Fruit fly (Drosophila melanogaster) whole organism, embryonic: ENCODE measurements around the gene CG3632.

Experiments
- ATbp ChIP-seq: fragments of 200-800 bp; sonication (Bioruptor generic); optimal IDR thresholded peaks from 2 replicates; lab custom pipeline; 2017; ENCODE audit warnings: missing biosample characterization, mild to moderate bottlenecking, missing genetic modification characterization, missing genetic modification reagents
- Awh ChIP-seq: fragments of 200-800 bp; sonication (Bioruptor generic); IDR thresholded peaks from 2 replicates; pipeline ENCODE4, ENCODE4 v1.3.6; 2022; ENCODE audit warnings: missing biosample characterization, missing genetic modification characterization
- CG11695 ChIP-seq: fragments of 200-800 bp; sonication (Bioruptor generic); IDR thresholded peaks from 3 replicates; pipeline ENCODE4 v1.3.6; 2022; ENCODE audit warnings: missing biosample characterization, missing genetic modification characterization
- CG11723 ChIP-seq: fragments of 200-800 bp; sonication (Bioruptor generic); optimal IDR thresholded peaks from 2 replicates; lab custom pipeline; 2017; ENCODE audit warnings: missing biosample characterization, mild to moderate bottlenecking, missing genetic modification characterization
- CG14710 ChIP-seq: fragments of 200-800 bp; sonication (Bioruptor generic); optimal IDR thresholded peaks from 3 replicates; lab custom pipeline; 2019; ENCODE audit warnings: missing biosample characterization, mild to moderate bottlenecking, missing genetic modification characterization, moderate library complexity
- CG16813 ChIP-seq: fragments of 200-800 bp; sonication (Bioruptor generic); IDR thresholded peaks from 3 replicates; pipeline ENCODE4 v1.3.6; 2022; ENCODE audit warnings: missing biosample characterization, missing genetic modification characterization; ENCODE audit not compliant: partially characterized antibody
- CG17829 ChIP-seq: fragments of 200-800 bp; optimal IDR thresholded peaks from 2 replicates; lab custom pipeline; 2019; ENCODE audit warnings: missing biosample characterization, mild to moderate bottlenecking, missing genetic modification characterization, moderate library complexity
- CG30431 ChIP-seq: fragments of 200-800 bp; sonication (Bioruptor generic); optimal IDR thresholded peaks from 2 replicates; lab custom pipeline; 2017; ENCODE audit warnings: missing biosample characterization, missing genetic modification characterization
- CG42726 ChIP-seq: fragments of 200-800 bp; sonication (Bioruptor generic); IDR thresholded peaks from 2 replicates; pipeline ENCODE4 v1.3.6; 2022; ENCODE audit warnings: missing biosample characterization, missing genetic modification characterization; ENCODE audit not compliant: partially characterized antibody
- CG4282 ChIP-seq: fragments of 200-800 bp; sonication (Bioruptor generic); optimal IDR thresholded peaks from 2 replicates; lab custom pipeline; 2016; ENCODE audit warnings: missing biosample characterization, missing genetic modification characterization
- CG4404 ChIP-seq: fragments of 200-800 bp; sonication (Bioruptor generic); IDR thresholded peaks from 2 replicates; pipeline ENCODE4 v1.3.6; 2022; ENCODE audit warnings: missing biosample characterization, missing genetic modification characterization
- CG8478 ChIP-seq: fragments of >200 bp; optimal IDR thresholded peaks from 2 replicates; lab custom pipeline; 2018
- CG9817 ChIP-seq: fragments of 200-800 bp; sonication (Bioruptor generic); optimal IDR thresholded peaks from 2 replicates; lab custom pipeline; 2018; ENCODE audit warnings: missing biosample characterization, mild to moderate bottlenecking, missing genetic modification characterization, moderate library complexity
- CoRest ChIP-seq: fragments of 200-800 bp; sonication (Bioruptor generic); optimal IDR thresholded peaks from 3 replicates; lab custom pipeline; 2018; ENCODE audit warnings: missing biosample characterization, mild to moderate bottlenecking, missing genetic modification characterization, moderate library complexity
- Dad ChIP-seq: fragments of 200-800 bp; sonication (Bioruptor generic); optimal IDR thresholded peaks from 3 replicates; lab custom pipeline; 2016; ENCODE audit warnings: missing biosample characterization, missing genetic modification characterization
- HHEX ChIP-seq: fragments of 200-800 bp; sonication (Bioruptor generic); optimal IDR thresholded peaks from 3 replicates; lab custom pipeline; 2017; ENCODE audit warnings: missing biosample characterization, mild to moderate bottlenecking, missing genetic modification characterization, missing genetic modification reagents
- Hr51 ChIP-seq, 2 experiments: fragments of 200-800 bp; sonication (Bioruptor generic); optimal IDR thresholded peaks; 2 replicates in 1 of 2; 3 replicates in 1 of 2; lab custom pipeline; 2016 to 2018; ENCODE audit warnings: missing biosample characterization in 2 of 2, missing genetic modification characterization in 2 of 2, mild to moderate bottlenecking in 1 of 2, moderate library complexity in 1 of 2
- MBD-R2 ChIP-seq: fragments of 200-800 bp; sonication (Bioruptor generic); IDR thresholded peaks from 2 replicates; pipeline ENCODE4 v1.3.6; 2022; ENCODE audit warnings: missing biosample characterization, missing genetic modification characterization
- MESR4 ChIP-seq: fragments of 200-800 bp; sonication (Bioruptor generic); optimal IDR thresholded peaks from 2 replicates; lab custom pipeline; 2018; ENCODE audit warnings: missing biosample characterization, mild to moderate bottlenecking, missing genetic modification characterization, moderate library complexity
- Max ChIP-seq: fragments of 200-800 bp; sonication (Bioruptor generic); optimal IDR thresholded peaks from 2 replicates; lab custom pipeline; 2016; ENCODE audit warnings: missing biosample characterization, mild to moderate bottlenecking, missing genetic modification characterization
- Med ChIP-seq: fragments of 200-800 bp; sonication (Bioruptor generic); peaks from one replicate; lab custom pipeline; 2016; ENCODE audit warnings: missing biosample characterization, missing genetic modification characterization, mild to moderate bottlenecking, inconsistent platforms, moderate library complexity
- NK7.1 ChIP-seq: fragments of 200-800 bp; sonication (Bioruptor generic); optimal IDR thresholded peaks from 3 replicates; lab custom pipeline; 2016; ENCODE audit warnings: missing biosample characterization, missing genetic modification characterization
- Optix ChIP-seq: fragments of 200-800 bp; sonication (Bioruptor generic); IDR thresholded peaks from 3 replicates; pipeline ENCODE4 v1.3.6; 2022; ENCODE audit warnings: missing biosample characterization, missing genetic modification characterization
- Ravus ChIP-seq: fragments of 200-800 bp; sonication (Bioruptor generic); IDR thresholded peaks from 2 replicates; pipeline ENCODE4 v1.3.6; 2022; ENCODE audit warnings: missing biosample characterization, missing genetic modification characterization
- Sry-δ ChIP-seq: fragments of 200-800 bp; sonication (Bioruptor generic); optimal IDR thresholded peaks from 2 replicates; lab custom pipeline; 2016; ENCODE audit warnings: missing biosample characterization, missing genetic modification characterization
- Vsx1 ChIP-seq: fragments of 200-800 bp; sonication (Bioruptor generic); optimal IDR thresholded peaks from 2 replicates; lab custom pipeline; 2017; ENCODE audit warnings: missing biosample characterization, mild to moderate bottlenecking, missing genetic modification characterization, missing genetic modification reagents
- aop ChIP-seq: fragments of 200-800 bp; sonication (Bioruptor generic); IDR thresholded peaks from 2 replicates; pipeline ENCODE4 v1.3.6; 2022; ENCODE audit warnings: missing biosample characterization, missing genetic modification characterization
- bcd ChIP-seq: fragments of 200-800 bp; sonication (Bioruptor generic); optimal IDR thresholded peaks from 2 replicates; lab custom pipeline; 2017; ENCODE audit warnings: missing biosample characterization, mild to moderate bottlenecking, missing genetic modification characterization
- bowl ChIP-seq: fragments of 200-800 bp; sonication (Bioruptor generic); IDR thresholded peaks from 2 replicates; pipeline ENCODE4 v1.3.6; 2022; ENCODE audit warnings: missing biosample characterization, missing genetic modification characterization
- chn ChIP-seq: fragments of 200-800 bp; sonication (Bioruptor generic); optimal IDR thresholded peaks from 2 replicates; lab custom pipeline; 2016; ENCODE audit warnings: missing biosample characterization, missing genetic modification characterization
- disco-r ChIP-seq: fragments of 200-800 bp; sonication (Bioruptor generic); optimal IDR thresholded peaks from 2 replicates; lab custom pipeline; 2016; ENCODE audit warnings: missing biosample characterization, missing genetic modification characterization
- hbn ChIP-seq: fragments of 200-800 bp; sonication (Bioruptor generic); IDR thresholded peaks from 2 replicates; pipeline ENCODE4 v1.3.6; 2022; ENCODE audit warnings: missing biosample characterization, missing genetic modification characterization; ENCODE audit not compliant: partially characterized antibody
- kni ChIP-seq: fragments of 200-800 bp; sonication (Bioruptor generic); optimal IDR thresholded peaks from 3 replicates; lab custom pipeline; 2017; ENCODE audit warnings: mild to moderate bottlenecking, missing biosample characterization, missing genetic modification reagents, missing genetic modification characterization
- lbe ChIP-seq: fragments of 200-800 bp; sonication (Bioruptor generic); optimal IDR thresholded peaks from 2 replicates; lab custom pipeline; 2016; ENCODE audit warnings: missing biosample characterization, mild to moderate bottlenecking, missing genetic modification characterization
- lilli ChIP-seq: fragments of 200-800 bp; sonication (Bioruptor generic); optimal IDR thresholded peaks from 3 replicates; lab custom pipeline; 2016; ENCODE audit warnings: missing biosample characterization, missing genetic modification characterization
- lmd ChIP-seq: fragments of 200-800 bp; sonication (Bioruptor generic); IDR thresholded peaks from 2 replicates; pipeline ENCODE4 v1.3.6; 2022; ENCODE audit warnings: missing biosample characterization, missing genetic modification characterization
- mam ChIP-seq: fragments of 200-800 bp; sonication (Bioruptor generic); optimal IDR thresholded peaks from 3 replicates; lab custom pipeline; 2016; ENCODE audit warnings: missing biosample characterization, missing genetic modification characterization
- nau ChIP-seq: fragments of 200-800 bp; sonication (Bioruptor generic); optimal IDR thresholded peaks from 3 replicates; lab custom pipeline; 2017; ENCODE audit warnings: missing biosample characterization, mild to moderate bottlenecking, missing genetic modification characterization, missing genetic modification reagents
- nerfin-1 ChIP-seq: fragments of 200-800 bp; sonication (Bioruptor generic); optimal IDR thresholded peaks from 3 replicates; lab custom pipeline; 2019; ENCODE audit warnings: missing biosample characterization, mild to moderate bottlenecking, missing genetic modification characterization, moderate library complexity
- nom ChIP-seq: fragments of 200-800 bp; sonication (Bioruptor generic); optimal IDR thresholded peaks from 2 replicates; lab custom pipeline; 2017; ENCODE audit warnings: missing biosample characterization, missing genetic modification characterization, mild to moderate bottlenecking, moderate library complexity, missing genetic modification reagents
- oc ChIP-seq: fragments of 200-800 bp; sonication (Bioruptor generic); optimal IDR thresholded peaks from 2 replicates; lab custom pipeline; 2018; ENCODE audit warnings: missing biosample characterization, mild to moderate bottlenecking, missing genetic modification characterization, moderate library complexity
- pho ChIP-seq: fragments of 200-800 bp; sonication (Bioruptor generic); optimal IDR thresholded peaks from 2 replicates; lab custom pipeline; 2016; ENCODE audit warnings: missing biosample characterization, missing genetic modification characterization
- sc ChIP-seq, 3 experiments: fragments of >200 bp in 2 of 3; fragments of 200-800 bp in 1 of 3; sonication (Bioruptor generic) in 1 of 3; optimal IDR thresholded peaks; 2 replicates in 2 of 3; 3 replicates in 1 of 3; lab custom pipeline; 2017; ENCODE audit warnings: mild to moderate bottlenecking in 1 of 3, missing biosample characterization in 1 of 3, missing genetic modification characterization in 1 of 3, missing genetic modification reagents in 1 of 3
- sim ChIP-seq: fragments of 200-800 bp; sonication (Bioruptor generic); IDR thresholded peaks from 2 replicates; pipeline ENCODE4 v1.3.6; 2022; ENCODE audit warnings: missing biosample characterization, missing genetic modification characterization
- sisA ChIP-seq: fragments of 200-800 bp; sonication (Bioruptor generic); IDR thresholded peaks from 2 replicates; pipeline ENCODE4 v1.3.6; 2022; ENCODE audit warnings: missing biosample characterization, missing genetic modification characterization
- slbo ChIP-seq: fragments of 200-800 bp; sonication (Bioruptor generic); IDR thresholded peaks from 2 replicates; pipeline ENCODE4 v1.3.6; 2022; ENCODE audit warnings: missing biosample characterization, missing genetic modification characterization
- sob ChIP-seq: fragments of 200-800 bp; sonication (Bioruptor generic); IDR thresholded peaks from 2 replicates; pipeline ENCODE4 v1.3.6; 2022; ENCODE audit warnings: missing biosample characterization, missing genetic modification characterization
- trh ChIP-seq: fragments of 200-800 bp; sonication (Bioruptor generic); optimal IDR thresholded peaks from 2 replicates; lab custom pipeline; 2016; ENCODE audit warnings: missing biosample characterization, missing genetic modification characterization
- tx ChIP-seq: fragments of 200-800 bp; sonication (Bioruptor generic); optimal IDR thresholded peaks from 2 replicates; lab custom pipeline; 2016; ENCODE audit warnings: missing biosample characterization, missing genetic modification characterization
- vvl ChIP-seq: fragments of 200-800 bp; sonication (Bioruptor generic); IDR thresholded peaks from 2 replicates; pipeline ENCODE4 v1.3.6; 2022; ENCODE audit warnings: missing biosample characterization, missing genetic modification characterization
- yki ChIP-seq: fragments of >200 bp; optimal IDR thresholded peaks from 3 replicates; lab custom pipeline; 2018

Gene CG3632

DNA sequence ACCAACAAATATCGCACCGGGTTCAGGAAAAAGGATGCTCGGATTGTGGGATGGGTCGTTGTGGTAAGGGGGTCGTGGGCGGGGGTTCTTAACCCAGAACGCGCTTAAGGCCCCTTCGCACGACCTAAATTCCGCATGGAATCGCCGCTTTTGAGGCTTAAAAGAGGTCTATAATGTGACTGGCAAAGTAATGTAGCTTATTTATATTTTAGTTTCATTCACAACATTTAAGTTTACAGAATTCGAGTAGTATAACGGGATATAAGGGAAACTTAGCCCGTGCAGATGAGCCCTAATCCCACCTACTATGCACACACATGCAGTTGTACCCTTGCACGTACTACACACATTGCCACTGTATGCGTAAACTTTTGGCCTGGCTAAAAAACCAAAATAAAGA lies 17.7 kb upstream of the CG3632 start (continued):
- TF ChIP-seq tx (GFP tag; lab: Kevin White, UChicago) (peak; percentile 31), CG16813 (GFP tag; lab: Robert Waterston, UW) (no peak), NK7.1 (GFP tag; lab: Kevin White, UChicago) (no peak), bcd (GFP tag; lab: Kevin White, UChicago) (peak; percentile 80), bowl (GFP tag; lab: Robert Waterston, UW) (peak; percentile 43), Max (GFP tag; lab: Kevin White, UChicago) (peak; percentile 46), nau (GFP tag; lab: Kevin White, UChicago) (peak; percentile 74), CoRest (peak; percentile 80), CG14710 (peak; percentile 91), hbn (GFP tag; lab: Robert Waterston, UW) (no peak), yki (lab: Kevin White, UChicago) (no peak), lbe (GFP tag; lab: Kevin White, UChicago) (peak; percentile 53), MESR4 (GFP tag; lab: Kevin White, UChicago) (peak; percentile 7), CG42726 (GFP tag; lab: Robert Waterston, UW) (no peak), trh (GFP tag; lab: Kevin White, UChicago) (peak; percentile 7), kni (GFP tag; lab: Kevin White, UChicago) (peak; percentile 85), CG17829 (tag; lab: Kevin White, UChicago) (peak; percentile 92), Sry-δ (GFP tag; lab: Kevin White, UChicago) (no peak), Med (GFP tag; lab: Kevin White, UChicago) (peak; percentile 94), chn (GFP tag; lab: Kevin White, UChicago) (peak; percentile 52), Vsx1 (GFP tag; lab: Kevin White, UChicago) (peak; percentile 80), pho (no peak), sob (peak; percentile 59; the same call in 1 of the 2 replicates), CG30431 (GFP tag; lab: Kevin White, UChicago) (peak; percentile 89), Awh (GFP tag; lab: Robert Waterston, UW) (peak; percentile 87), Hr51 (GFP tag; optimal IDR thresholded peaks at IDR 0.05; lab: Kevin White, UChicago) (peak; percentile 23 to 87), CG4404 (peak; percentile 70), nom (GFP tag; lab: Kevin White, UChicago) (peak; percentile 94), MBD-R2 (GFP tag; lab: Robert Waterston, UW) (peak; percentile 40; the same call in 1 of the 2 replicates), CG11723 (GFP tag; lab: Kevin White, UChicago) (peak; percentile 87), CG11695 (peak; percentile 85), oc (tag; lab: Kevin White, UChicago) (peak; percentile 75), mam (no peak), lilli (GFP tag; lab: Kevin White, UChicago) (peak; percentile 20), slbo (GFP tag; lab: Robert Waterston, UW) (peak; percentile 72), sc (optimal IDR thresholded peaks at IDR 0.05; lab: Kevin White, UChicago) (no peak), sc (GFP tag; optimal IDR thresholded peaks at IDR 0.05; lab: Kevin White, UChicago) (peak; percentile 68), CG9817 (tag; lab: Kevin White, UChicago) (peak; percentile 83), Optix (GFP tag; lab: Robert Waterston, UW) (peak; percentile 76), CG8478 (lab: Kevin White, UChicago) (no peak), CG4282 (GFP tag; lab: Kevin White, UChicago) (no peak), ATbp (GFP tag; lab: Kevin White, UChicago) (peak; percentile 90), sisA (GFP tag; lab: Robert Waterston, UW) (peak; percentile 79), vvl (GFP tag; lab: Robert Waterston, UW) (peak; percentile 93), Ravus (GFP tag; lab: Robert Waterston, UW) (peak; percentile 23), aop (GFP tag; lab: Robert Waterston, UW) (no peak), Dad (peak; percentile 5), sim (GFP tag; lab: Robert Waterston, UW) (peak; percentile 87), lmd (GFP tag; lab: Robert Waterston, UW) (peak; percentile 79), disco-r (GFP tag; lab: Kevin White, UChicago) (no peak), nerfin-1 (peak; percentile 82), HHEX (GFP tag; lab: Kevin White, UChicago) (peak; percentile 84)
